Worm (Caenorhabditis elegans): ENCODE results near the gene K02D10.4.

- TF ChIP-seq pqm-1 (tag; optimal IDR thresholded peaks at IDR 0.05) (no peak), dpl-1 (GFP tag; optimal IDR thresholded peaks at IDR 0.05) (no peak), F44E2.7 (GFP tag; IDR thresholded peaks at IDR 0.05) (no peak), nhr-48 (tag; optimal IDR thresholded peaks at IDR 0.05) (peak; percentile 66), unc-62 (GFP tag; optimal IDR thresholded peaks at IDR 0.05 in 1 of 2) (peak in 1 of 2 experiments; percentile 82), unc-62 (tag; optimal IDR thresholded peaks at IDR 0.05) (no peak)
These were observed 45.4 kb downstream of the K02D10.4 start for ce11 chrIII:8734327-8734885.

All from whole organism, L4 larva.